Worm (Caenorhabditis elegans) whole organism, late embryonic: ENCODE data around the gene C06B8.7.

Experiments
- C38D4.7 ChIP-seq: fragments of 200-800 bp; sonication (Bioruptor generic); optimal IDR thresholded peaks from 2 replicates; lab custom pipeline; 2018; ENCODE audit warnings: mild to moderate bottlenecking, missing genetic modification characterization, moderate library complexity, missing compliant biosample characterization
- F13H6.1 ChIP-seq: sonication (generic microtip); optimal IDR thresholded peaks from 2 replicates; lab custom pipeline; 2016; ENCODE audit warnings: missing genetic modification characterization, missing compliant biosample characterization
- K02D7.2 ChIP-seq: sonication (generic microtip); optimal IDR thresholded peaks from 2 replicates; lab custom pipeline; 2017; ENCODE audit warnings: mild to moderate bottlenecking, missing genetic modification characterization, missing compliant biosample characterization
- K09A11.1 ChIP-seq: sonication (generic microtip); optimal IDR thresholded peaks from 2 replicates; lab custom pipeline; 2017; ENCODE audit warnings: antibody characterized with exemption, mild to moderate bottlenecking, missing genetic modification characterization, missing compliant biosample characterization; ENCODE audit not compliant: insufficient read depth
- ahr-1 ChIP-seq: sonication (generic microtip); optimal IDR thresholded peaks from 2 replicates; lab custom pipeline; 2016; ENCODE audit warnings: missing genetic modification characterization, missing compliant biosample characterization
- ceh-14 ChIP-seq: sonication (generic microtip); optimal IDR thresholded peaks from 2 replicates; lab custom pipeline; 2016; ENCODE audit warnings: missing genotype, missing genetic modification characterization, missing compliant biosample characterization
- ceh-22 ChIP-seq: sonication (generic microtip); optimal IDR thresholded peaks from 2 replicates; lab custom pipeline; 2017; ENCODE audit warnings: missing biosample characterization, missing genetic modification characterization
- ceh-34 ChIP-seq: sonication (generic microtip); optimal IDR thresholded peaks from 2 replicates; lab custom pipeline; 2016; ENCODE audit warnings: mild to moderate bottlenecking, missing genetic modification characterization, missing compliant biosample characterization
- ceh-45 ChIP-seq: fragments of 200-800 bp; sonication (Bioruptor generic); IDR thresholded peaks from 2 replicates; pipeline ENCODE4 v1.3.6; 2022; ENCODE audit warnings: missing genetic modification reagents, missing genetic modification characterization, missing compliant biosample characterization
- ceh-9 ChIP-seq: sonication (generic microtip); optimal IDR thresholded peaks from 2 replicates; lab custom pipeline; 2016; ENCODE audit warnings: mild to moderate bottlenecking, missing genetic modification characterization, inconsistent platforms, missing compliant biosample characterization
- dve-1 ChIP-seq: sonication (generic microtip); optimal IDR thresholded peaks from 2 replicates; lab custom pipeline; 2017; ENCODE audit warnings: antibody characterized with exemption, mild to moderate bottlenecking, missing genetic modification characterization, missing compliant biosample characterization
- fkh-6 ChIP-seq: sonication (generic microtip); optimal IDR thresholded peaks from 2 replicates; lab custom pipeline; 2016; ENCODE audit warnings: missing genetic modification characterization, missing compliant biosample characterization
- gmeb-2 ChIP-seq: sonication (generic microtip); optimal IDR thresholded peaks from 2 replicates; lab custom pipeline; 2016; ENCODE audit warnings: missing genetic modification characterization, inconsistent platforms, missing compliant biosample characterization
- hlh-8 ChIP-seq: sonication (generic microtip); optimal IDR thresholded peaks from 2 replicates; lab custom pipeline; 2016; ENCODE audit warnings: missing genotype, missing genetic modification characterization, missing compliant biosample characterization
- madf-2 ChIP-seq: sonication (generic microtip); optimal IDR thresholded peaks from 2 replicates; lab custom pipeline; 2017; ENCODE audit warnings: missing genetic modification characterization, missing compliant biosample characterization
- mec-3 ChIP-seq: sonication (generic microtip); optimal IDR thresholded peaks from 2 replicates; lab custom pipeline; 2016; ENCODE audit warnings: borderline replicate concordance, missing genetic modification characterization, missing compliant biosample characterization
- nfya-1 ChIP-seq: sonication (generic microtip); optimal IDR thresholded peaks from 2 replicates; lab custom pipeline; 2017; ENCODE audit warnings: missing genetic modification characterization, mild to moderate bottlenecking, missing compliant biosample characterization, antibody characterized with exemption, moderate library complexity
- nhr-11 ChIP-seq: fragments of 150-350 bp; optimal IDR thresholded peaks from 2 replicates; lab custom pipeline; 2014; ENCODE audit warnings: missing biosample characterization, missing genetic modification characterization
- npax-4 ChIP-seq: sonication (generic microtip); optimal IDR thresholded peaks from 2 replicates; lab custom pipeline; 2016; ENCODE audit warnings: missing genetic modification characterization, missing compliant biosample characterization
- pag-3 ChIP-seq: sonication (generic microtip); optimal IDR thresholded peaks from 2 replicates; lab custom pipeline; 2016; ENCODE audit warnings: missing compliant biosample characterization, missing genetic modification characterization, borderline replicate concordance
- pat-9 ChIP-seq: fragments of 200-800 bp; sonication (Bioruptor generic); optimal IDR thresholded peaks from 2 replicates; lab custom pipeline; 2018; ENCODE audit warnings: mild to moderate bottlenecking, missing genetic modification characterization, moderate library complexity, missing compliant biosample characterization
- sdc-2 ChIP-seq: sonication (generic microtip); optimal IDR thresholded peaks from 2 replicates; lab custom pipeline; 2016; ENCODE audit warnings: missing genotype, missing genetic modification characterization, missing compliant biosample characterization
- sox-4 ChIP-seq: sonication (generic microtip); optimal IDR thresholded peaks from 2 replicates; lab custom pipeline; 2017; ENCODE audit warnings: mild to moderate bottlenecking, missing genetic modification characterization, inconsistent platforms, missing compliant biosample characterization
- unc-3 ChIP-seq, 2 experiments: fragments of 200-800 bp in 1 of 2; sonication (Bioruptor generic) in 1 of 2; sonication (generic microtip) in 1 of 2; conservative IDR thresholded peaks in 1 of 2; optimal IDR thresholded peaks in 1 of 2; 2 replicates each; pipeline versions ENCODE4 v1.3.6 to Lab custom; 2016 to 2022; ENCODE audit warnings: missing compliant biosample characterization in 2 of 2, missing genetic modification characterization in 2 of 2, missing genetic modification reagents in 1 of 2
- unc-42 ChIP-seq: sonication (generic microtip); optimal IDR thresholded peaks from 2 replicates; lab custom pipeline; 2016; ENCODE audit warnings: missing genotype, missing genetic modification characterization, missing compliant biosample characterization
- unc-86 ChIP-seq: sonication (generic microtip); optimal IDR thresholded peaks from 2 replicates; lab custom pipeline; 2016; ENCODE audit warnings: missing genetic modification characterization, missing compliant biosample characterization
- zip-5 ChIP-seq: sonication (generic microtip); optimal IDR thresholded peaks from 2 replicates; lab custom pipeline; 2016; ENCODE audit warnings: missing genetic modification characterization, missing compliant biosample characterization

The C06B8.7 gene

ce11 chrV:15553869-15554268 is 55.3 kb downstream of the C06B8.7 start (continued):
- TF ChIP-seq gmeb-2, result peak; percentile 46
- TF ChIP-seq K02D7.2, result peak; percentile 38
- TF ChIP-seq F13H6.1 (tag; lab: Kevin White, UChicago), result no peak
- no peak for TF ChIP-seq ceh-22
- TF ChIP-seq K09A11.1 (tag; lab: Kevin White, UChicago), result no peak
- TF ChIP-seq sox-4 (tag; lab: Kevin White, UChicago), result peak; percentile 44
- TF ChIP-seq unc-3 (GFP tag; conservative IDR thresholded peaks at IDR 0.05; lab: Robert Waterston, UW), result no peak
- TF ChIP-seq unc-3 (tag; optimal IDR thresholded peaks at IDR 0.05; lab: Kevin White, UChicago), result no peak
- TF ChIP-seq ceh-45, result 0 out of 2 replicates have a peak, but pooled peaks have one; percentile 41
- no peak for TF ChIP-seq unc-42 (tag; lab: Kevin White, UChicago)
- TF ChIP-seq npax-4 (tag; lab: Kevin White, UChicago), result peak; percentile 6
- TF ChIP-seq ceh-34, result no peak
- TF ChIP-seq sdc-2 (tag; lab: Kevin White, UChicago), result no peak
- no peak for TF ChIP-seq madf-2 (tag; lab: Kevin White, UChicago)
- peak; percentile 35 for TF ChIP-seq C38D4.7

DNA sequence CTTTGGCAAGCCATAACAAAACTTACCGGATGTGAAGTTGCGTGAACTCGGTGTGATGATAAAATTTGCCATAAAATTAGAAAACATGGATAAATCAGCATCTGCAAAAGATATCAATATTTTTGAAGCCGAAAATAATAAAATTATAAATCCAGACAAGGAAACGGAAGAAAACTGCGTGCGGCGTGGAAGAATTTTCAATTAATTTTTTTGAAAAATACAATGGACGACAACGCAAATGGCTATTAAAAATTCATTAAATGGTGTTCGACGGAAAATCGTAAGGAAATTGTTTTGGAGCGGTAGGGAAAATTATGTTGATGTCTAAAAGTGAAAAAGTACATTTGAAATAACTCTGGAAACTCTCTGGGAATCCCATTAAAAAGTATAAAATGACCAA is 60.5 kb downstream of the C06B8.7 start, which contains the start of gene acr-18:
TSS of gene acr-18 (minus strand) at position 101 of the 400 bp plus-strand sequence.
- TF ChIP-seq ceh-14 (tag; lab: Kevin White, UChicago) (no peak), pag-3 (tag; lab: Kevin White, UChicago) (no peak), unc-86 (no peak)

ce11 chrV:15559729-15560128 is 61.2 kb downstream of the C06B8.7 start:
- no peak for TF ChIP-seq fkh-6
- no peak for TF ChIP-seq ceh-14 (tag; lab: Kevin White, UChicago)
- no peak for TF ChIP-seq pat-9 (tag; lab: Kevin White, UChicago)
- TF ChIP-seq ceh-9 (tag; lab: Kevin White, UChicago), result no peak
- no peak for TF ChIP-seq zip-5 (tag; lab: Kevin White, UChicago)
- no peak for TF ChIP-seq npax-4 (tag; lab: Kevin White, UChicago)
- TF ChIP-seq unc-86, result no peak
- TF ChIP-seq mec-3 (tag; lab: Kevin White, UChicago), result no peak
- no peak for TF ChIP-seq nfya-1 (tag; lab: Kevin White, UChicago)
- no peak for TF ChIP-seq hlh-8 (tag; lab: Kevin White, UChicago)
- TF ChIP-seq dve-1 (tag; lab: Kevin White, UChicago), result no peak
- no peak for TF ChIP-seq ahr-1 (tag; lab: Kevin White, UChicago)
- no peak for TF ChIP-seq nhr-11
